Fruit fly (Drosophila melanogaster) whole organism, embryonic: Measurements from ENCODE around the gene Ing3.

Experiments
- ATbp ChIP-seq: fragments of 200-800 bp; sonication (Bioruptor generic); optimal IDR thresholded peaks from 2 replicates; lab custom pipeline; 2017; ENCODE audit warnings: missing biosample characterization, mild to moderate bottlenecking, missing genetic modification characterization, missing genetic modification reagents
- Abd-B ChIP-seq: fragments of 200-800 bp; sonication (Bioruptor generic); optimal IDR thresholded peaks from 2 replicates; lab custom pipeline; 2018; ENCODE audit warnings: missing biosample characterization, mild to moderate bottlenecking, missing genetic modification characterization, moderate library complexity
- Asciz ChIP-seq: fragments of 200-800 bp; sonication (Bioruptor generic); optimal IDR thresholded peaks from 2 replicates; lab custom pipeline; 2017; ENCODE audit warnings: missing biosample characterization, mild to moderate bottlenecking, missing genetic modification characterization, missing genetic modification reagents
- CG15601 ChIP-seq: fragments of 200-800 bp; sonication (Bioruptor generic); optimal IDR thresholded peaks from 3 replicates; lab custom pipeline; 2019; ENCODE audit warnings: missing biosample characterization, mild to moderate bottlenecking, missing genetic modification characterization, moderate library complexity
- CG31441 ChIP-seq: fragments of 200-800 bp; sonication (Bioruptor generic); IDR thresholded peaks from 2 replicates; pipeline ENCODE4 v1.3.6; 2022; ENCODE audit warnings: missing biosample characterization, missing genetic modification characterization
- Doc3 ChIP-seq: fragments of 200-800 bp; sonication (Bioruptor generic); IDR thresholded peaks from 3 replicates; pipeline ENCODE4 v1.3.6; 2022; ENCODE audit warnings: missing biosample characterization, missing genetic modification characterization; ENCODE audit not compliant: partially characterized antibody
- Hey ChIP-seq: fragments of 200-800 bp; sonication (Bioruptor generic); optimal IDR thresholded peaks from 3 replicates; lab custom pipeline; 2018; ENCODE audit warnings: missing biosample characterization, mild to moderate bottlenecking, missing genetic modification characterization
- Hr3 ChIP-seq: fragments of 200-800 bp; sonication (Bioruptor generic); optimal IDR thresholded peaks from 3 replicates; lab custom pipeline; 2016; ENCODE audit warnings: missing biosample characterization, missing genetic modification characterization
- ab ChIP-seq: fragments of 200-800 bp; sonication (Bioruptor generic); optimal IDR thresholded peaks from 2 replicates; lab custom pipeline; 2016; ENCODE audit warnings: missing biosample characterization, missing genetic modification characterization
- esg ChIP-seq: fragments of 200-800 bp; sonication (Bioruptor generic); conservative IDR thresholded peaks from 2 replicates; pipeline ENCODE4 v1.3.6; 2022; ENCODE audit warnings: missing biosample characterization, missing genetic modification characterization
- ewg ChIP-seq: fragments of 200-800 bp; sonication (Bioruptor generic); optimal IDR thresholded peaks from 3 replicates; lab custom pipeline; 2017; ENCODE audit warnings: mild to moderate bottlenecking, missing biosample characterization, missing genetic modification reagents, missing genetic modification characterization

DNA sequence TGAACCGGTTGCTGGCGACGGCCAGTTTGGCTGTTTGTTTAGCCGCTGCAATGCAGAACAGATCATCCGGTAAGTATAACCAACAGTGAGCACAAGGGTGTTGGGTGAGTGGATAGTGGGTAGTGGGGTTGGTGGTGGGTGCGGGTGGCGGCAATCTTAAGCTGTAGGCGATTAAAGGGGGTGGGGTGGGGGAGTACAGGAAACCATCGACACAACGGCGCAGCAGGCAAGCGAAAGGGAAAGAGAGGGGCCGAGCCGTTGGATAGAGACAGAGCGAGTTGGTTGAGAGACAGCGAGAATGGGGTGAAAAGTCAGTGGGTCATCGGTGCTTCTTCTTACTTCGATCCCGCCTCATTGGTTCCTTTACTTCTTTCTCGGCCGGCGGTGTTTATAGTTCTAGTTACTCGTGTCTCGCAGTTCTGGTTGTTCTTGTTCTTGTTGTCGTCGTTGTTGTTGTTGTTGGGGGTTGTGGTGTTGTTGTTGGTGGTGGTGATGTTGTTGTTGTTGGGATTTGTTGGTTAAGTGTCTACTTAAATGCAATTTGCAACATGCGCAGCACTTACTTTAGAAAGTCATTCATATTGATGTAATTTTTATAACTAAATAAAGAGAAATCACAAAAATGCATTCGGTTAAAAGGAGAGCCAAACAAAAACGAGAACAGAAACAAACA, 16.5 kb downstream of the Ing3 start:
- TF ChIP-seq Hey: no peak
- no peak for TF ChIP-seq Abd-B (GFP tag; lab: Kevin White, UChicago)
- TF ChIP-seq Doc3 (GFP tag; lab: Robert Waterston, UW): no peak
- TF ChIP-seq Asciz: no peak
- TF ChIP-seq ATbp (GFP tag; lab: Kevin White, UChicago): no peak
- no peak for TF ChIP-seq CG15601 (tag; lab: Kevin White, UChicago)
- TF ChIP-seq ab (GFP tag; lab: Kevin White, UChicago): no peak
- no peak for TF ChIP-seq CG31441 (GFP tag; lab: Robert Waterston, UW)
- no peak for TF ChIP-seq esg (GFP tag; lab: Robert Waterston, UW)
- TF ChIP-seq Hr3 (GFP tag; lab: Kevin White, UChicago): no peak
- TF ChIP-seq ewg (GFP tag; lab: Kevin White, UChicago): no peak
